Worm (Caenorhabditis elegans) whole organism, L1 larva: ENCODE results near the gene Y50D4C.5.

Source experiments
- C34B4.2 ChIP-seq: sonication (generic microtip); optimal IDR thresholded peaks from 2 replicates; lab custom pipeline; 2017; ENCODE audit warnings: mild to moderate bottlenecking, missing genetic modification characterization, missing compliant biosample characterization
- ces-1 ChIP-seq: fragments of 150-350 bp; optimal IDR thresholded peaks from 2 replicates; lab custom pipeline; 2014; ENCODE audit warnings: missing biosample characterization, missing genetic modification reagents, missing genetic modification characterization
- efl-3 ChIP-seq: fragments of 200-800 bp; sonication (Bioruptor generic); optimal IDR thresholded peaks from 2 replicates; lab custom pipeline; 2018; ENCODE audit warnings: mild to moderate bottlenecking, missing genetic modification characterization, missing compliant biosample characterization
- egl-27 ChIP-seq, 2 experiments: fragments of 150-350 bp in 1 of 2; sonication (generic microtip); optimal IDR thresholded peaks; 3 replicates each; lab custom pipeline; 2017 to 2018; ENCODE audit warnings: missing biosample characterization in 2 of 2, missing genetic modification characterization in 2 of 2, missing genetic modification reagents in 2 of 2
- grh-1 ChIP-seq: fragments of 200-800 bp; sonication (Bioruptor generic); IDR thresholded peaks from 2 replicates; pipeline ENCODE4 v1.3.6; 2022; ENCODE audit warnings: missing genetic modification reagents, missing genetic modification characterization, missing compliant biosample characterization
- hlh-4 ChIP-seq: sonication (generic microtip); optimal IDR thresholded peaks from 2 replicates; lab custom pipeline; 2016; ENCODE audit warnings: mild to moderate bottlenecking, missing genetic modification characterization, missing compliant biosample characterization
- lin-39 ChIP-seq: fragments of 150-350 bp; optimal IDR thresholded peaks from 2 replicates; lab custom pipeline; 2014; ENCODE audit warnings: missing biosample characterization, missing genetic modification reagents, missing genetic modification characterization
- mab-9 ChIP-seq: fragments of 200-800 bp; sonication (Bioruptor generic); IDR thresholded peaks from 2 replicates; pipeline ENCODE4 v1.3.6; 2022; ENCODE audit warnings: missing genetic modification reagents, missing genetic modification characterization, missing compliant biosample characterization
- nhr-12 ChIP-seq: sonication (generic microtip); optimal IDR thresholded peaks from 2 replicates; lab custom pipeline; 2017; ENCODE audit warnings: missing biosample characterization, missing genetic modification characterization
- nhr-84 ChIP-seq: sonication (generic microtip); optimal IDR thresholded peaks from 2 replicates; lab custom pipeline; 2017; ENCODE audit warnings: missing biosample characterization, missing genetic modification characterization
- sox-4 ChIP-seq: sonication (generic microtip); optimal IDR thresholded peaks from 2 replicates; lab custom pipeline; 2016; ENCODE audit warnings: missing genetic modification characterization, missing compliant biosample characterization
- swsn-7 ChIP-seq: sonication (generic microtip); optimal IDR thresholded peaks from 2 replicates; lab custom pipeline; 2016; ENCODE audit warnings: missing genetic modification characterization, missing compliant biosample characterization
- unc-62 ChIP-seq: fragments of 150-350 bp; optimal IDR thresholded peaks from 2 replicates; lab custom pipeline; 2014; ENCODE audit warnings: missing biosample characterization, missing genetic modification reagents, missing genetic modification characterization
- xbp-1 ChIP-seq: sonication (generic microtip); optimal IDR thresholded peaks from 2 replicates; lab custom pipeline; 2016; ENCODE audit warnings: missing genetic modification characterization, missing compliant biosample characterization

- TF ChIP-seq nhr-84 (tag; lab: Kevin White, UChicago) (no peak), efl-3 (GFP tag; lab: Kevin White, UChicago) (no peak), sox-4 (tag; lab: Kevin White, UChicago) (no peak), xbp-1 (no peak), hlh-4 (tag; lab: Kevin White, UChicago) (no peak), ces-1 (GFP tag; lab: Kevin White, UChicago) (no peak), mab-9 (GFP tag; lab: Robert Waterston, UW) (no peak), swsn-7 (tag; lab: Kevin White, UChicago) (no peak), unc-62 (GFP tag; lab: Kevin White, UChicago) (no peak), lin-39 (tag; lab: Kevin White, UChicago) (no peak), egl-27 (tag; optimal IDR thresholded peaks at IDR 0.05; lab: Kevin White, UChicago) (no peak), C34B4.2 (tag; lab: Kevin White, UChicago) (no peak), grh-1 (GFP tag; lab: Robert Waterston, UW) (no peak), nhr-12 (tag; lab: Kevin White, UChicago) (no peak)
Observed at ce11 chrV:1051651-1052050, 48.1 kb upstream of the Y50D4C.5 start.
